Worm (Caenorhabditis elegans) whole organism, young adult: Measurements from ENCODE around the gene gcy-29.
A peak's percentile ranks its signal among the peaks of the same experiment; 100 is the strongest.

Experiments
- B0035.1 ChIP-seq: sonication (generic microtip); optimal IDR thresholded peaks from 2 replicates; lab custom pipeline; 2016; ENCODE audit warnings: missing genetic modification characterization, mild to moderate bottlenecking, missing compliant biosample characterization, missing genotype, missing genetic modification reagents
- B0261.1 ChIP-seq: sonication (generic microtip); optimal IDR thresholded peaks from 2 replicates; lab custom pipeline; 2016; ENCODE audit warnings: mild to moderate bottlenecking, missing genetic modification characterization, moderate library complexity, missing compliant biosample characterization
- C17E4.6 ChIP-seq: fragments of 200-800 bp; sonication (Bioruptor generic); IDR thresholded peaks from 2 replicates; pipeline ENCODE4 v1.3.6; 2022; ENCODE audit warnings: missing genetic modification reagents, missing genetic modification characterization, missing compliant biosample characterization
- F22D6.2 ChIP-seq: sonication (generic microtip); optimal IDR thresholded peaks from 2 replicates; lab custom pipeline; 2016; ENCODE audit warnings: mild to moderate bottlenecking, missing genetic modification characterization, missing compliant biosample characterization
- F49E8.2 ChIP-seq: sonication (generic microtip); optimal IDR thresholded peaks from 3 replicates; lab custom pipeline; 2017; ENCODE audit warnings: missing genetic modification characterization, mild to moderate bottlenecking, missing compliant biosample characterization, antibody characterized with exemption, moderate library complexity; ENCODE audit not compliant: insufficient read depth
- F52B5.7 ChIP-seq: sonication (generic microtip); optimal IDR thresholded peaks from 2 replicates; lab custom pipeline; 2016; ENCODE audit warnings: mild to moderate bottlenecking, missing genetic modification characterization, missing compliant biosample characterization
- F57A8.1 ChIP-seq: fragments of 200-800 bp; sonication (Bioruptor generic); optimal IDR thresholded peaks from 2 replicates; lab custom pipeline; 2018; ENCODE audit warnings: mild to moderate bottlenecking, missing genetic modification characterization, moderate library complexity, missing compliant biosample characterization
- K12H6.12 ChIP-seq: fragments of 200-800 bp; sonication (Bioruptor generic); optimal IDR thresholded peaks from 2 replicates; lab custom pipeline; 2018; ENCODE audit warnings: mild to moderate bottlenecking, missing genetic modification characterization, missing compliant biosample characterization
- attf-6 ChIP-seq: fragments of 200-800 bp; sonication (Bioruptor generic); IDR thresholded peaks from 2 replicates; pipeline ENCODE4 v1.3.6; 2022; ENCODE audit warnings: missing genetic modification reagents, missing genetic modification characterization, missing compliant biosample characterization
- bed-2 ChIP-seq: fragments of 200-800 bp; sonication (Bioruptor generic); IDR thresholded peaks from 2 replicates; pipeline ENCODE4 v1.3.6; 2022; ENCODE audit warnings: missing genetic modification reagents, missing genetic modification characterization, missing compliant biosample characterization
- cebp-2 ChIP-seq: fragments of 200-800 bp; sonication (Bioruptor generic); IDR thresholded peaks from 2 replicates; pipeline ENCODE4 v1.3.6; 2022; ENCODE audit warnings: missing genetic modification characterization, missing compliant biosample characterization
- ceh-100 ChIP-seq: fragments of 200-800 bp; sonication (Bioruptor generic); IDR thresholded peaks from 2 replicates; pipeline ENCODE4 v1.3.6; 2022; ENCODE audit warnings: missing genetic modification reagents, missing genetic modification characterization, missing compliant biosample characterization
- ceh-79 ChIP-seq: sonication (generic microtip); optimal IDR thresholded peaks from 2 replicates; lab custom pipeline; 2017; ENCODE audit warnings: mild to moderate bottlenecking, missing genetic modification characterization, missing compliant biosample characterization
- ceh-91 ChIP-seq: fragments of 200-800 bp; sonication (Bioruptor generic); IDR thresholded peaks from 2 replicates; pipeline ENCODE4 v1.3.6; 2022; ENCODE audit warnings: missing genetic modification reagents, missing genetic modification characterization, missing compliant biosample characterization
- ets-4 ChIP-seq: fragments of 200-800 bp; sonication (Bioruptor generic); optimal IDR thresholded peaks from 2 replicates; lab custom pipeline; 2018; ENCODE audit warnings: mild to moderate bottlenecking, missing genetic modification characterization, missing compliant biosample characterization
- gei-17 ChIP-seq: fragments of 200-800 bp; sonication (Bioruptor generic); optimal IDR thresholded peaks from 2 replicates; lab custom pipeline; 2018; ENCODE audit warnings: mild to moderate bottlenecking, missing genetic modification characterization, missing compliant biosample characterization
- hlh-12 ChIP-seq: sonication (generic microtip); optimal IDR thresholded peaks from 2 replicates; lab custom pipeline; 2016; ENCODE audit warnings: missing genetic modification characterization, missing compliant biosample characterization
- lag-1 ChIP-seq: fragments of 200-800 bp; sonication (Bioruptor generic); IDR thresholded peaks from 2 replicates; pipeline ENCODE4 v1.3.6; 2022; ENCODE audit warnings: missing genetic modification reagents, missing genetic modification characterization, missing compliant biosample characterization
- lin-26 ChIP-seq: fragments of 200-800 bp; sonication (Bioruptor generic); IDR thresholded peaks from 2 replicates; pipeline ENCODE4 v1.3.6; 2022; ENCODE audit warnings: missing genetic modification reagents, missing genetic modification characterization, missing compliant biosample characterization
- madf-3 ChIP-seq: fragments of 200-800 bp; sonication (Bioruptor generic); IDR thresholded peaks from 2 replicates; pipeline ENCODE4 v1.3.6; 2022; ENCODE audit warnings: missing genetic modification reagents, missing genetic modification characterization, missing compliant biosample characterization
- nhr-27 ChIP-seq: fragments of 200-800 bp; sonication (Bioruptor generic); optimal IDR thresholded peaks from 2 replicates; lab custom pipeline; 2018; ENCODE audit warnings: mild to moderate bottlenecking, missing genetic modification characterization, moderate library complexity, missing compliant biosample characterization
- nhr-80 ChIP-seq: sonication (generic microtip); optimal IDR thresholded peaks from 2 replicates; lab custom pipeline; 2016; ENCODE audit warnings: missing genetic modification characterization, missing compliant biosample characterization
- nhr-90 ChIP-seq: sonication (generic microtip); optimal IDR thresholded peaks from 2 replicates; lab custom pipeline; 2016; ENCODE audit warnings: missing genotype, mild to moderate bottlenecking, missing genetic modification characterization, missing compliant biosample characterization
- pha-4 ChIP-seq: fragments of 150-350 bp; sonication (generic microtip); optimal IDR thresholded peaks from 2 replicates; lab custom pipeline; 2014; ENCODE audit warnings: missing biosample characterization, missing genetic modification reagents, missing genetic modification characterization
- rec-8 ChIP-seq, 2 experiments: sonication (generic microtip); optimal IDR thresholded peaks; 2 replicates each; lab custom pipeline; 2016; ENCODE audit warnings: mild to moderate bottlenecking in 2 of 2, missing genetic modification characterization in 2 of 2, missing genetic modification reagents in 2 of 2, missing genotype in 2 of 2, missing biosample characterization in 1 of 2, missing compliant biosample characterization in 1 of 2, moderate library complexity in 1 of 2
- snpc-1.3 ChIP-seq: sonication (generic microtip); optimal IDR thresholded peaks from 2 replicates; lab custom pipeline; 2017; ENCODE audit warnings: missing genetic modification characterization, mild to moderate bottlenecking, missing compliant biosample characterization, antibody characterized with exemption, moderate library complexity, missing genotype, missing genetic modification reagents; ENCODE audit not compliant: insufficient read depth
- sptf-2 ChIP-seq: fragments of 200-800 bp; sonication (Bioruptor generic); optimal IDR thresholded peaks from 2 replicates; lab custom pipeline; 2018; ENCODE audit warnings: mild to moderate bottlenecking, missing genetic modification characterization, missing compliant biosample characterization
- tbx-9 ChIP-seq: sonication (generic microtip); optimal IDR thresholded peaks from 2 replicates; lab custom pipeline; 2016; ENCODE audit warnings: borderline replicate concordance, missing genetic modification characterization, inconsistent platforms, missing compliant biosample characterization
- tlf-1 ChIP-seq: fragments of 200-800 bp; sonication (Bioruptor generic); optimal IDR thresholded peaks from 2 replicates; lab custom pipeline; 2018; ENCODE audit warnings: mild to moderate bottlenecking, missing genetic modification characterization, missing compliant biosample characterization
- unc-130 ChIP-seq: sonication (generic microtip); optimal IDR thresholded peaks from 2 replicates; lab custom pipeline; 2016; ENCODE audit warnings: missing genetic modification reagents, missing genetic modification characterization, missing compliant biosample characterization
- xnd-1 ChIP-seq: sonication (generic microtip); optimal IDR thresholded peaks from 2 replicates; lab custom pipeline; 2016; ENCODE audit warnings: missing genotype, missing genetic modification reagents, missing genetic modification characterization, missing compliant biosample characterization
- zim-3 ChIP-seq: sonication (generic microtip); optimal IDR thresholded peaks from 2 replicates; lab custom pipeline; 2017; ENCODE audit warnings: mild to moderate bottlenecking, missing genetic modification characterization, moderate library complexity, missing compliant biosample characterization

The gcy-29 gene

DNA sequence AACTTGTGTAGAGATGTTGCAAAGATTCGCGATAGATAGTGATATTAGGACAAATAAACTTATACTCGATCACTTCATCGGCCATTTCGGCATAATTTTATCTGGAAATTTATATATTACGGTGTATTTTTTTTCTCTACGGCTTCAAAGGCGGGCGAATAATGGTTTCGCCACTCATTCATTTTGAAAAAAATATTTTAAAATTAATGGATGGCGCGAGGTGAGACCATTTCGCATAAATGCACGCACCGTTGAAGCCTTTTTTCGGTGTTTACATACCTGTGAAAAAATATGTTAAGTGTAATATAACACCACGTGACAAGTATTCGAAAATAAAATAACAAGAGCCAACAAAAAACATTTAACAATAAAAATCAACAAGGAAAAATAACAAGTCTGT is 26.6 kb downstream of the gcy-29 start, which contains the start of gene btb-19:
Gene btb-19 (minus strand): TSS at position 101 of the 400 bp plus-strand sequence.
- no peak for TF ChIP-seq gei-17 (GFP tag; lab: Kevin White, UChicago)
- no peak for TF ChIP-seq lin-26 (GFP tag; lab: Robert Waterston, UW)
- no peak for TF ChIP-seq ceh-79 (tag; lab: Kevin White, UChicago)
- no peak for TF ChIP-seq lag-1 (GFP tag; lab: Robert Waterston, UW)
- no peak for TF ChIP-seq C17E4.6 (GFP tag; lab: Robert Waterston, UW)
- TF ChIP-seq attf-6 (GFP tag; lab: Robert Waterston, UW) = no peak
- no peak for TF ChIP-seq F22D6.2 (tag; lab: Kevin White, UChicago)
- TF ChIP-seq B0035.1 (tag; lab: Kevin White, UChicago) = no peak
- no peak for TF ChIP-seq B0261.1 (tag; lab: Kevin White, UChicago)
- TF ChIP-seq, all 124 proteins: peak for 0

DNA sequence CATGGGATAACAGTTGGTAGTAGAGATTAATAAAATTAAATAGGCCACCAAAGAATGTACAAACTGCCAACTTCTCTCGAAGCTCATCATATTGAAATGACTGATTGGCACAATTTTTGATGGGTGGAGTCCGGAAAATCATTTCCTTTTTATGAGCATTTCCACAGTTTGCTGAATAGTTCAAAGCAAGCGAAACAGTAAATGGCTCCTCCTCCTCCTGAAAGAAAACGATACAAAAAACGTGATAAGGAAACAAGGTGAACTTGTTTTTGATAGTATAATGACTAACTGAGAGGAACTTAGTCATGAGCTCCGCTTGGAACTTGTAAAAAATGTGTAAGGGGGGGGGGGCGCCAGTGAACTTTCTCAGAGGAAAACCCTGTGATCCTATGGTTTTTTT is 33.6 kb downstream of the gcy-29 start, which contains the start of gene K10H10.9:
Gene K10H10.9 (minus strand): TSS at position 101 of the 400 bp plus-strand sequence.
- TF ChIP-seq bed-2 (GFP tag; lab: Robert Waterston, UW) = no peak
- no peak for TF ChIP-seq unc-130 (GFP tag; lab: Kevin White, UChicago)
- no peak for TF ChIP-seq rec-8 (tag; optimal IDR thresholded peaks at IDR 0.05; lab: Kevin White, UChicago)
- TF ChIP-seq xnd-1 = no peak
- TF ChIP-seq madf-3 (GFP tag; lab: Robert Waterston, UW) = no peak
- no peak for TF ChIP-seq nhr-27 (tag; lab: Kevin White, UChicago)
- no peak for TF ChIP-seq hlh-12 (tag; lab: Kevin White, UChicago)
- no peak for TF ChIP-seq F57A8.1 (GFP tag; lab: Kevin White, UChicago)
- TF ChIP-seq K12H6.12 = no peak
- TF ChIP-seq tlf-1 (GFP tag; lab: Kevin White, UChicago) = no peak
- no peak for TF ChIP-seq pha-4 (tag; lab: Kevin White, UChicago)
- no peak for TF ChIP-seq tbx-9 (tag; lab: Kevin White, UChicago)
- TF ChIP-seq gei-17 (GFP tag; lab: Kevin White, UChicago) = no peak
- TF ChIP-seq snpc-1.3 (tag; lab: Kevin White, UChicago) = no peak
- TF ChIP-seq F52B5.7 (tag; lab: Kevin White, UChicago) = no peak
- TF ChIP-seq, all 124 proteins: peak for 0

DNA sequence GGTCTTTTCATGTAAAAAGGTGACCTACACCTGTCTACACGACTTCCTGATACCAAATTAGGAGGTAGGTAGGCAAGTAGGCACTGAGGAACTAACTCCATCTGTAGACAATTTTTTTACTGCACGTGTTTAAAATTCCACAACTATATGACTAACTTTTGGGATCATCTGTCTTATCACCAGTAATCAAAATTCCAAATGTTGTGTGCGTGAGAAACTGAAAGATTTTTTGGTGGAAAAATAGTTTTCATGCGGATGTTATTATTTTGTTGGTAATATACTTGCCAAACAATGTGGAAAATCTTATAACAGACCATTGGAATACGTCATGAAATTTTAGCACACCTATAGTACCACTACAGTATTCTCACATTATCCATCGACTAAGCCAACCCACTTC is 37.4 kb downstream of the gcy-29 start, which contains the start of gene K10H10.13:
Gene K10H10.13 (minus strand): TSS at position 101 of the 400 bp plus-strand sequence.
- TF ChIP-seq ceh-91 (GFP tag; lab: Robert Waterston, UW) (no peak), ets-4 (GFP tag; lab: Kevin White, UChicago) (no peak), tlf-1 (GFP tag; lab: Kevin White, UChicago) (no peak), nhr-90 (tag; lab: Kevin White, UChicago) (no peak), F57A8.1 (GFP tag; lab: Kevin White, UChicago) (no peak), cebp-2 (GFP tag; lab: Robert Waterston, UW) (no peak), zim-3 (no peak), ceh-100 (no peak), gei-17 (GFP tag; lab: Kevin White, UChicago) (no peak), F49E8.2 (tag; lab: Kevin White, UChicago) (no peak), sptf-2 (GFP tag; lab: Kevin White, UChicago) (no peak)

DNA sequence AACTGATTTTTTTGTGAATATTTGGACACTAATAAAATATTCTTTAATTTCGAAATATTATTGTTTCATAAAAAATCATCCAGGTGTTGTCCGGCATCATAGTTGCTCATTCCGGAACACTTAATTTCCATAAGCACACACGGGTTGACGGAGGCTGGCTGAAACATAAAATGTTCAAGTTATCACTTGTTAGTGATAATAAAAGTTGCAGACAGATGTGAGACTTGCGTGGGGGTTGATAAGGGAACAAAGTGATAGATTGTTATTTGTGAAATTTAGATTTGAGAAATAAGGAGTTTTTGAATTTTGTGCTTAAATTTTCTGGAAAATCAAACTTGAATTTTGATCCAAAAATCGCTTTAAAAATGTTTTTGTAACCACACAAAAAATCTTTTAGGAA is 38.4 kb downstream of the gcy-29 start:
- TF ChIP-seq hlh-12 (tag; lab: Kevin White, UChicago) (no peak), nhr-80 (tag; lab: Kevin White, UChicago) (peak; percentile 5)
